Worm (Caenorhabditis elegans): ENCODE results near the gene ZK1058.3.

- TF ChIP-seq unc-55 (GFP tag; optimal IDR thresholded peaks at IDR 0.05) (no peak), elt-3 (tag; optimal IDR thresholded peaks at IDR 0.05) (no peak)
These were observed 37.6 kb downstream of the ZK1058.3 start, which contains the start of gene F37A8.5 for ce11 chrIII:3956293-3956692.

Measured in whole organism, L2 larva.